Worm (Caenorhabditis elegans) whole organism, L4/young adult: ENCODE results near the gene zipt-13.
A peak's percentile ranks its signal among the peaks of the same experiment; 100 is the strongest.

Experiments used
- W03F9.2 ChIP-seq: fragments of 150-350 bp; optimal IDR thresholded peaks from 2 replicates; lab custom pipeline; 2014; ENCODE audit warnings: missing biosample characterization, missing genetic modification characterization
- dao-5 ChIP-seq: sonication (generic microtip); optimal IDR thresholded peaks from 2 replicates; lab custom pipeline; 2016; ENCODE audit warnings: missing genotype, missing genetic modification characterization, moderate library complexity, missing compliant biosample characterization
- him-1 ChIP-seq: sonication (generic microtip); optimal IDR thresholded peaks from 2 replicates; lab custom pipeline; 2016; ENCODE audit warnings: missing genotype, missing genetic modification reagents, missing genetic modification characterization, missing compliant biosample characterization

The zipt-13 gene

ce11 chrX:10203501-10203900 is 33.2 kb downstream of the zipt-13 start:
- TF ChIP-seq dao-5 (tag; lab: Kevin White, UChicago), result no peak
- no peak for TF ChIP-seq W03F9.2 (tag; lab: Kevin White, UChicago)
- TF ChIP-seq him-1 (tag; lab: Kevin White, UChicago), result no peak

DNA sequence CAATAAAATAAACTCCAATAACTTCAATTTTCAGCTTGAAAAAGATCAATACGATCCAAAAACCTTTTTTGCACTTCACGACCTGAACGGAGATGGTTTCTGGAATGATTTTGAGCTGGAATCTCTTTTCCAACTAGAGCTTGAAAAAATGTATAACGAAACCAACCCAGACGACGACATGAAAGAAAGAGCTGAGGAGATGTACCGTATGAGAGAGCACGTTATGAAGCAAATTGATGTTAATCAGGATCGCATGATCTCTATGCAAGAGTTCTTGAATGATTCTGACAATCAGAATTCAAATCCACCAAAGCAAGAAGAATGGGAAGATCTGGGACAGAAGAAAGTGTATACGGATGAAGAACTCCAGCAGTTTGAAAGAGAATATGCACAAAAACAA is 37.5 kb downstream of the zipt-13 start:
- TF ChIP-seq W03F9.2 (tag; lab: Kevin White, UChicago), result no peak
- no peak for TF ChIP-seq dao-5 (tag; lab: Kevin White, UChicago)
- no peak for TF ChIP-seq him-1 (tag; lab: Kevin White, UChicago)

- TF ChIP-seq dao-5 (tag; lab: Kevin White, UChicago) (no peak), W03F9.2 (tag; lab: Kevin White, UChicago) (peak; percentile 40), him-1 (tag; lab: Kevin White, UChicago) (no peak)
Observed at ce11 chrX:10197204-10197756, 39.5 kb downstream of the zipt-13 start, which contains the start of gene nucb-1. nucb-1 (plus strand) TSS chrX:10197706.

- TF ChIP-seq him-1 (tag; lab: Kevin White, UChicago), result no peak
- TF ChIP-seq W03F9.2 (tag; lab: Kevin White, UChicago), result no peak
- no peak for TF ChIP-seq dao-5 (tag; lab: Kevin White, UChicago)
Observed at ce11 chrX:10194327-10195096, 42.2 kb downstream of the zipt-13 start, which contains the start of gene myrf-2. myrf-2 (minus strand) TSS chrX:10194377.

ce11 chrX:10189805-10190204 is 46.9 kb downstream of the zipt-13 start:
- TF ChIP-seq dao-5 (tag; lab: Kevin White, UChicago) (no peak), him-1 (tag; lab: Kevin White, UChicago) (no peak), W03F9.2 (tag; lab: Kevin White, UChicago) (no peak)

DNA sequence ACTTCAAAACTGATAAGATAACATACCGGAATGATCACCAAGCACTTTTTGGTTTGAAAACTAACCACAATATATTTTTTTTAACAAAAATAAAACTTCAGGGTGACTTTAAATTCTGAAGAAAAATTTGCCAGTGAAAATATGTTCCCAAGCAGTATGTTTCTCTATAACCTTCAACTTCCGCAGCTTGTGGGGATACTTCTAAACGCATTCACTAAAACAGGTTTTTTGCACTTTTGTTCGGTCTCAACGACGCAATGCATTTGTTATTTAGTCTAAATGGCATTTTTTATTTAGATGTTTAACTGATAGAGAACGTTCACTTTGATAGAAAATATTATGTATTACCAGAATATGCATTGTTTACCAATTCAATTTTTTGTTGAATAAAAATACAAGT is 47.5 kb downstream of the zipt-13 start:
- TF ChIP-seq W03F9.2 (tag; lab: Kevin White, UChicago) (no peak), dao-5 (tag; lab: Kevin White, UChicago) (no peak), him-1 (tag; lab: Kevin White, UChicago) (no peak)

DNA sequence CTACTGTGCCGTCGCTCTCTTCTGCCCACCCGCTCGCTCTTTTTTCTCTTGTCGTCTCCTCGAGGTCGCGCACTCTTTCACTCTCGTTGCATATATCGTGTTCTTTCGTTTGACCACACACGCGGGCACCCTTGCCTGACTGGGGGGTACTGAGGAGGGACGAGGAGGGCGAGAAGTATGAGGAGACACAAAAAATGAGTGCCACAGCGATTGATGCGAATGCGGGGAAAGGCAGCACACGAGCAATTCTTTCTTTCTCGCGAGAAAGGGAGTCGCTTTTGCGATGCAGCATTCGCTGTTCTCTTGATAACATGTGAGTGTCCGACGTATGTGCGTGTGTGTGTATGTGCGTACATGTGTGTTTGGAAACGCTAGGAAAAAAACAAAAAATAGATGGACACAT is 48.2 kb downstream of the zipt-13 start:
- TF ChIP-seq W03F9.2 (tag; lab: Kevin White, UChicago) (peak; percentile 51), him-1 (tag; lab: Kevin White, UChicago) (peak; percentile 93), dao-5 (tag; lab: Kevin White, UChicago) (no peak)

- TF ChIP-seq dao-5 (tag; lab: Kevin White, UChicago), result no peak
Observed at ce11 chrX:10184708-10185107, 52.0 kb downstream of the zipt-13 start.
